Fruit fly (Drosophila melanogaster): Measurements from ENCODE around the gene Teh1.

- no peak for TF ChIP-seq h (optimal IDR thresholded peaks at IDR 0.05)
- no peak for TF ChIP-seq psq (optimal IDR thresholded peaks at IDR 0.05)
- TF ChIP-seq insv (optimal IDR thresholded peaks at IDR 0.05), result no peak
- no peak for TF ChIP-seq ttk (optimal IDR thresholded peaks at IDR 0.05)
These were observed 38.1 kb upstream of the Teh1 start for dm6 chr3R:9906020-9906464.
